Fruit fly (Drosophila melanogaster): ENCODE measurements around the gene Tb.

dm6 chr3R:26671525-26672132 lies 15.4 kb downstream of the Tb start:
- TF ChIP-seq CG33017 (tag; optimal IDR thresholded peaks at IDR 0.05) (no peak), kay (GFP tag; ENCODE audit: borderline replicate concordance) (no peak)

Measured in whole organism, adult.